Fruit fly (Drosophila melanogaster): Measurements from ENCODE around the gene LysRS.

The LysRS gene

dm6 chrX:9652006-9652405, 43.3 kb upstream of the LysRS start:
- TF ChIP-seq cic (GFP tag; optimal IDR thresholded peaks at IDR 0.05): no peak
- TF ChIP-seq CG33017 (tag; optimal IDR thresholded peaks at IDR 0.05): no peak
- no peak for TF ChIP-seq tj (GFP tag; optimal IDR thresholded peaks at IDR 0.05)

dm6 chrX:9650757-9651594, 42.3 kb upstream of the LysRS start:
- TF ChIP-seq CG5204 (GFP tag; optimal IDR thresholded peaks at IDR 0.05): no peak
- no peak for TF ChIP-seq ovo (GFP tag; optimal IDR thresholded peaks at IDR 0.05)
- TF ChIP-seq CG14711 (tag; optimal IDR thresholded peaks at IDR 0.05): peak; percentile 49
- peak; percentile 11 for TF ChIP-seq pad (GFP tag; optimal IDR thresholded peaks at IDR 0.05)
- TF ChIP-seq Mnt (GFP tag; optimal IDR thresholded peaks at IDR 0.05): no peak
- TF ChIP-seq bab1 (GFP tag; optimal IDR thresholded peaks at IDR 0.05): peak; percentile 70
- peak; percentile 40 for TF ChIP-seq CG7101 (tag; optimal IDR thresholded peaks at IDR 0.05)
- TF ChIP-seq CG1620 (GFP tag; optimal IDR thresholded peaks at IDR 0.05): no peak

dm6 chrX:9650048-9650447, 41.4 kb upstream of the LysRS start:
- TF ChIP-seq Mnt (GFP tag; optimal IDR thresholded peaks at IDR 0.05): no peak
- no peak for TF ChIP-seq pad (GFP tag; optimal IDR thresholded peaks at IDR 0.05)
- TF ChIP-seq tj (GFP tag; optimal IDR thresholded peaks at IDR 0.05): no peak
- no peak for TF ChIP-seq toe (GFP tag; optimal IDR thresholded peaks at IDR 0.05)
- TF ChIP-seq cic (GFP tag; optimal IDR thresholded peaks at IDR 0.05): no peak
- no peak for TF ChIP-seq ovo (GFP tag; optimal IDR thresholded peaks at IDR 0.05)
- TF ChIP-seq Hr96 (GFP tag; optimal IDR thresholded peaks at IDR 0.05): no peak
- no peak for TF ChIP-seq CG12768 (GFP tag; optimal IDR thresholded peaks at IDR 0.05)
- no peak for TF ChIP-seq Clk (GFP tag; optimal IDR thresholded peaks at IDR 0.05)
- no peak for TF ChIP-seq CG7045 (GFP tag; optimal IDR thresholded peaks at IDR 0.05)
- TF ChIP-seq cnc (optimal IDR thresholded peaks at IDR 0.05): no peak
- no peak for TF ChIP-seq CG7101 (tag; optimal IDR thresholded peaks at IDR 0.05)
- no peak for TF ChIP-seq CG5204 (GFP tag; optimal IDR thresholded peaks at IDR 0.05)
- TF ChIP-seq CG14711 (tag; optimal IDR thresholded peaks at IDR 0.05): peak; percentile 6
- no peak for TF ChIP-seq CG33017 (tag; optimal IDR thresholded peaks at IDR 0.05)
- peak; percentile 89 for TF ChIP-seq bab1 (GFP tag; optimal IDR thresholded peaks at IDR 0.05)
- TF ChIP-seq CG11617 (GFP tag; optimal IDR thresholded peaks at IDR 0.05): no peak

- TF ChIP-seq CG33017 (tag; optimal IDR thresholded peaks at IDR 0.05): no peak
- no peak for TF ChIP-seq CG1620 (GFP tag; optimal IDR thresholded peaks at IDR 0.05)
- TF ChIP-seq Clk (GFP tag; optimal IDR thresholded peaks at IDR 0.05): no peak
- no peak for TF ChIP-seq cic (GFP tag; optimal IDR thresholded peaks at IDR 0.05)
- no peak for TF ChIP-seq CG5204 (GFP tag; optimal IDR thresholded peaks at IDR 0.05)
- no peak for TF ChIP-seq Hr96 (GFP tag; optimal IDR thresholded peaks at IDR 0.05)
- no peak for TF ChIP-seq toe (GFP tag; optimal IDR thresholded peaks at IDR 0.05)
- TF ChIP-seq ovo (GFP tag; optimal IDR thresholded peaks at IDR 0.05): no peak
- no peak for TF ChIP-seq CG12768 (GFP tag; optimal IDR thresholded peaks at IDR 0.05)
- no peak for TF ChIP-seq kay (GFP tag; ENCODE audit: borderline replicate concordance)
- no peak for TF ChIP-seq tj (GFP tag; optimal IDR thresholded peaks at IDR 0.05)
- no peak for TF ChIP-seq CG7045 (GFP tag; optimal IDR thresholded peaks at IDR 0.05)
- TF ChIP-seq CG14711 (tag; optimal IDR thresholded peaks at IDR 0.05): no peak
These were observed 38.4 kb upstream of the LysRS start for dm6 chrX:9647067-9647466.

- TF ChIP-seq toe (GFP tag; optimal IDR thresholded peaks at IDR 0.05) (peak; percentile 95), Hr96 (GFP tag; optimal IDR thresholded peaks at IDR 0.05) (peak; percentile 99), tj (GFP tag; optimal IDR thresholded peaks at IDR 0.05) (peak; percentile 94), pad (GFP tag; optimal IDR thresholded peaks at IDR 0.05) (peak; percentile 94), cnc (optimal IDR thresholded peaks at IDR 0.05) (no peak), CG1620 (GFP tag; optimal IDR thresholded peaks at IDR 0.05) (peak; percentile 99), CG14711 (tag; optimal IDR thresholded peaks at IDR 0.05) (peak; percentile 94), CG7101 (tag; optimal IDR thresholded peaks at IDR 0.05) (peak; percentile 99), Clk (GFP tag; optimal IDR thresholded peaks at IDR 0.05) (peak; percentile 95), CG5204 (GFP tag; optimal IDR thresholded peaks at IDR 0.05) (peak; percentile 95), ovo (GFP tag; optimal IDR thresholded peaks at IDR 0.05) (peak; percentile 88), CG7045 (GFP tag; optimal IDR thresholded peaks at IDR 0.05) (peak; percentile 97), CG12768 (GFP tag; optimal IDR thresholded peaks at IDR 0.05) (peak; percentile 98), bab1 (GFP tag; optimal IDR thresholded peaks at IDR 0.05) (peak; percentile 99), CG11617 (GFP tag; optimal IDR thresholded peaks at IDR 0.05) (peak; percentile 98), Mnt (GFP tag; optimal IDR thresholded peaks at IDR 0.05) (peak; percentile 96), cic (GFP tag; optimal IDR thresholded peaks at IDR 0.05) (peak; percentile 88), Crg-1 (GFP tag; optimal IDR thresholded peaks at IDR 0.05) (peak; percentile 96), CG33017 (tag; optimal IDR thresholded peaks at IDR 0.05) (peak; percentile 95), kay (GFP tag; ENCODE audit: borderline replicate concordance) (peak; percentile 99)
These were observed 37.3 kb upstream of the LysRS start for dm6 chrX:9646022-9646421.

- peak; percentile 0 for TF ChIP-seq pad (GFP tag; optimal IDR thresholded peaks at IDR 0.05)
- TF ChIP-seq kay (GFP tag; ENCODE audit: borderline replicate concordance): peak; percentile 41
- no peak for TF ChIP-seq CG14711 (tag; optimal IDR thresholded peaks at IDR 0.05)
These were observed 36.1 kb upstream of the LysRS start for dm6 chrX:9644828-9645227.

Data from whole organism, adult.